Worm (Caenorhabditis elegans) whole organism, L1 larva: ENCODE results near the gene F48E3.9.

Experiments used
- C16A3.4 ChIP-seq: fragments of 150-350 bp; optimal IDR thresholded peaks from 2 replicates; lab custom pipeline; 2014; ENCODE audit warnings: missing biosample characterization, missing genetic modification characterization
- C34B4.2 ChIP-seq: sonication (generic microtip); optimal IDR thresholded peaks from 2 replicates; lab custom pipeline; 2017; ENCODE audit warnings: mild to moderate bottlenecking, missing genetic modification characterization, missing compliant biosample characterization
- alr-1 ChIP-seq: fragments of 200-800 bp; sonication (Bioruptor generic); optimal IDR thresholded peaks from 2 replicates; lab custom pipeline; 2018; ENCODE audit warnings: borderline replicate concordance, mild to moderate bottlenecking, missing genetic modification characterization, missing compliant biosample characterization
- aly-2 ChIP-seq: fragments of 150-350 bp; optimal IDR thresholded peaks from 2 replicates; lab custom pipeline; 2014; ENCODE audit warnings: missing biosample characterization, missing genetic modification characterization
- ceh-63 ChIP-seq: fragments of 200-800 bp; sonication (Bioruptor generic); optimal IDR thresholded peaks from 2 replicates; lab custom pipeline; 2018; ENCODE audit warnings: mild to moderate bottlenecking, missing genetic modification characterization, missing compliant biosample characterization
- ceh-82 ChIP-seq, 3 experiments: fragments of 150-350 bp in 1 of 3; sonication (generic microtip) in 2 of 3; optimal IDR thresholded peaks; 2 replicates each; lab custom pipeline; 2014 to 2017; ENCODE audit warnings: missing biosample characterization in 3 of 3, missing genetic modification characterization in 3 of 3
- ceh-88 ChIP-seq: fragments of 200-800 bp; sonication (Bioruptor generic); IDR thresholded peaks from 2 replicates; pipeline ENCODE4 v1.3.6; 2022; ENCODE audit warnings: missing genetic modification characterization, missing compliant biosample characterization
- ceh-90 ChIP-seq: sonication (generic microtip); optimal IDR thresholded peaks from 2 replicates; lab custom pipeline; 2016; ENCODE audit warnings: missing genetic modification characterization, missing compliant biosample characterization
- ces-1 ChIP-seq: fragments of 150-350 bp; optimal IDR thresholded peaks from 2 replicates; lab custom pipeline; 2014; ENCODE audit warnings: missing biosample characterization, missing genetic modification reagents, missing genetic modification characterization
- dsc-1 ChIP-seq: sonication (generic microtip); optimal IDR thresholded peaks from 2 replicates; lab custom pipeline; 2016; ENCODE audit warnings: mild to moderate bottlenecking, missing genetic modification characterization, missing compliant biosample characterization
- efl-3 ChIP-seq: fragments of 200-800 bp; sonication (Bioruptor generic); optimal IDR thresholded peaks from 2 replicates; lab custom pipeline; 2018; ENCODE audit warnings: mild to moderate bottlenecking, missing genetic modification characterization, missing compliant biosample characterization
- egl-27 ChIP-seq, 2 experiments: fragments of 150-350 bp in 1 of 2; sonication (generic microtip); optimal IDR thresholded peaks; 3 replicates each; lab custom pipeline; 2017 to 2018; ENCODE audit warnings: missing biosample characterization in 2 of 2, missing genetic modification characterization in 2 of 2, missing genetic modification reagents in 2 of 2
- elt-2 ChIP-seq: sonication (generic microtip); optimal IDR thresholded peaks from 2 replicates; lab custom pipeline; 2016; ENCODE audit warnings: missing genetic modification characterization, mild to moderate bottlenecking, inconsistent platforms, missing compliant biosample characterization, missing genetic modification reagents
- elt-3 ChIP-seq, 6 experiments: fragments of 150-350 bp in 1 of 6; sonication (generic microtip); optimal IDR thresholded peaks; 2 replicates each; lab custom pipeline; 2017 to 2018; ENCODE audit warnings: missing biosample characterization in 6 of 6, missing genetic modification characterization in 6 of 6, inconsistent platforms in 1 of 6
- ets-5 ChIP-seq: fragments of 200-800 bp; sonication (Bioruptor generic); IDR thresholded peaks from 2 replicates; pipeline ENCODE4 v1.3.6; 2022; ENCODE audit warnings: missing genetic modification characterization, missing compliant biosample characterization
- fkh-4 ChIP-seq: sonication (generic microtip); optimal IDR thresholded peaks from 2 replicates; lab custom pipeline; 2016; ENCODE audit warnings: missing compliant biosample characterization, missing genetic modification characterization, borderline replicate concordance
- fos-1 ChIP-seq: fragments of 150-350 bp; optimal IDR thresholded peaks from 2 replicates; lab custom pipeline; 2014; ENCODE audit warnings: missing biosample characterization, missing genetic modification characterization
- hlh-17 ChIP-seq: fragments of 200-800 bp; sonication (Bioruptor generic); optimal IDR thresholded peaks from 2 replicates; lab custom pipeline; 2018; ENCODE audit warnings: missing genetic modification characterization, mild to moderate bottlenecking, missing compliant biosample characterization, moderate library complexity, borderline replicate concordance
- irx-1 ChIP-seq: sonication (generic microtip); optimal IDR thresholded peaks from 2 replicates; lab custom pipeline; 2016; ENCODE audit warnings: missing genetic modification characterization, missing compliant biosample characterization
- jun-1 ChIP-seq: fragments of 150-350 bp; optimal IDR thresholded peaks from 2 replicates; lab custom pipeline; 2014; ENCODE audit warnings: missing biosample characterization, missing genetic modification reagents, missing genetic modification characterization
- lin-13 ChIP-seq: fragments of 150-350 bp; optimal IDR thresholded peaks from 2 replicates; lab custom pipeline; 2014; ENCODE audit warnings: missing biosample characterization, missing genetic modification reagents, missing genetic modification characterization
- lin-14 ChIP-seq: fragments of 200-800 bp; sonication (Bioruptor generic); optimal IDR thresholded peaks from 2 replicates; lab custom pipeline; 2018; ENCODE audit warnings: mild to moderate bottlenecking, missing genetic modification characterization, moderate library complexity, missing compliant biosample characterization
- lin-35 ChIP-seq, 2 experiments: fragments of 150-350 bp; optimal IDR thresholded peaks; 2 replicates each; lab custom pipeline; 2014; ENCODE audit warnings: missing biosample characterization in 2 of 2, missing genetic modification characterization in 2 of 2, missing genetic modification reagents in 2 of 2
- lin-39 ChIP-seq: fragments of 150-350 bp; optimal IDR thresholded peaks from 2 replicates; lab custom pipeline; 2014; ENCODE audit warnings: missing biosample characterization, missing genetic modification reagents, missing genetic modification characterization
- lir-3 ChIP-seq: sonication (generic microtip); optimal IDR thresholded peaks from 2 replicates; lab custom pipeline; 2016; ENCODE audit warnings: mild to moderate bottlenecking, missing genetic modification characterization, moderate library complexity, missing compliant biosample characterization; ENCODE audit not compliant: poor library complexity
- mab-9 ChIP-seq: fragments of 200-800 bp; sonication (Bioruptor generic); IDR thresholded peaks from 2 replicates; pipeline ENCODE4 v1.3.6; 2022; ENCODE audit warnings: missing genetic modification reagents, missing genetic modification characterization, missing compliant biosample characterization
- mdl-1 ChIP-seq, 2 experiments: fragments of 150-350 bp; optimal IDR thresholded peaks; 2 replicates each; lab custom pipeline; 2014 to 2017; ENCODE audit warnings: missing biosample characterization in 2 of 2, missing genetic modification characterization in 2 of 2, inconsistent platforms in 1 of 2
- mep-1 ChIP-seq: fragments of 150-350 bp; optimal IDR thresholded peaks from 2 replicates; lab custom pipeline; 2014; ENCODE audit warnings: missing biosample characterization, missing genetic modification characterization
- nhr-12 ChIP-seq: sonication (generic microtip); optimal IDR thresholded peaks from 2 replicates; lab custom pipeline; 2017; ENCODE audit warnings: missing biosample characterization, missing genetic modification characterization
- nhr-19 ChIP-seq: fragments of 200-800 bp; sonication (Bioruptor generic); conservative IDR thresholded peaks from 2 replicates; pipeline ENCODE4 v1.3.6; 2022; ENCODE audit warnings: missing genetic modification characterization, missing compliant biosample characterization
- nhr-20 ChIP-seq: sonication (generic microtip); optimal IDR thresholded peaks from 2 replicates; lab custom pipeline; 2016; ENCODE audit warnings: mild to moderate bottlenecking, missing genetic modification characterization, missing compliant biosample characterization
- nhr-237 ChIP-seq: fragments of 150-350 bp; optimal IDR thresholded peaks from 2 replicates; lab custom pipeline; 2014; ENCODE audit warnings: missing biosample characterization, missing genetic modification characterization
- nhr-28 ChIP-seq: fragments of 150-350 bp; optimal IDR thresholded peaks from 2 replicates; lab custom pipeline; 2014; ENCODE audit warnings: missing biosample characterization, missing genetic modification characterization
- nhr-47 ChIP-seq: sonication (generic microtip); optimal IDR thresholded peaks from 2 replicates; lab custom pipeline; 2016; ENCODE audit warnings: mild to moderate bottlenecking, missing genetic modification characterization, moderate library complexity, missing compliant biosample characterization
- nhr-76 ChIP-seq: sonication (generic microtip); optimal IDR thresholded peaks from 2 replicates; lab custom pipeline; 2017; ENCODE audit warnings: missing biosample characterization, missing genetic modification characterization
- nhr-84 ChIP-seq: sonication (generic microtip); optimal IDR thresholded peaks from 2 replicates; lab custom pipeline; 2017; ENCODE audit warnings: missing biosample characterization, missing genetic modification characterization
- nhr-85 ChIP-seq: sonication (generic microtip); peaks from one replicate; lab custom pipeline; 2016; ENCODE audit warnings: missing genetic modification characterization, inconsistent platforms, missing compliant biosample characterization
- nhr-90 ChIP-seq: sonication (generic microtip); optimal IDR thresholded peaks from 2 replicates; lab custom pipeline; 2016; ENCODE audit warnings: mild to moderate bottlenecking, missing genetic modification characterization, missing compliant biosample characterization; ENCODE audit not compliant: poor library complexity
- pqm-1 ChIP-seq: sonication (generic microtip); optimal IDR thresholded peaks from 3 replicates; lab custom pipeline; 2017; ENCODE audit warnings: missing biosample characterization, missing genetic modification characterization
- rnt-1 ChIP-seq: sonication (generic microtip); optimal IDR thresholded peaks from 2 replicates; lab custom pipeline; 2016; ENCODE audit warnings: mild to moderate bottlenecking, missing genetic modification characterization, moderate library complexity, missing compliant biosample characterization
- skn-1 ChIP-seq: fragments of 150-350 bp; optimal IDR thresholded peaks from 2 replicates; lab custom pipeline; 2014; ENCODE audit warnings: missing biosample characterization, missing genetic modification characterization
- snpc-4 ChIP-seq: fragments of 150-350 bp; optimal IDR thresholded peaks from 2 replicates; lab custom pipeline; 2014; ENCODE audit warnings: missing biosample characterization, missing genetic modification characterization
- snu-23 ChIP-seq: sonication (generic microtip); optimal IDR thresholded peaks from 2 replicates; lab custom pipeline; 2016; ENCODE audit warnings: missing genetic modification characterization, missing compliant biosample characterization
- sox-4 ChIP-seq: sonication (generic microtip); optimal IDR thresholded peaks from 2 replicates; lab custom pipeline; 2016; ENCODE audit warnings: missing genetic modification characterization, missing compliant biosample characterization
- sptf-1 ChIP-seq: fragments of 150-350 bp; optimal IDR thresholded peaks from 2 replicates; lab custom pipeline; 2014; ENCODE audit warnings: missing biosample characterization, missing genetic modification characterization
- sup-37 ChIP-seq: fragments of 200-800 bp; sonication (Bioruptor generic); optimal IDR thresholded peaks from 2 replicates; lab custom pipeline; 2018; ENCODE audit warnings: mild to moderate bottlenecking, missing genetic modification characterization, missing compliant biosample characterization
- tlp-1 ChIP-seq: fragments of 150-350 bp; optimal IDR thresholded peaks from 2 replicates; lab custom pipeline; 2014; ENCODE audit warnings: missing biosample characterization, missing genetic modification characterization
- unc-30 ChIP-seq: sonication (generic microtip); optimal IDR thresholded peaks from 2 replicates; lab custom pipeline; 2017; ENCODE audit warnings: missing biosample characterization, missing genetic modification characterization
- vab-15 ChIP-seq: sonication (generic microtip); optimal IDR thresholded peaks from 2 replicates; lab custom pipeline; 2017; ENCODE audit warnings: missing genotype, mild to moderate bottlenecking, missing genetic modification characterization, missing compliant biosample characterization
- xbp-1 ChIP-seq: sonication (generic microtip); optimal IDR thresholded peaks from 2 replicates; lab custom pipeline; 2016; ENCODE audit warnings: missing genetic modification characterization, missing compliant biosample characterization
- zag-1 ChIP-seq: fragments of 150-350 bp; optimal IDR thresholded peaks from 2 replicates; lab custom pipeline; 2014; ENCODE audit warnings: missing biosample characterization, missing genetic modification characterization
- zip-4 ChIP-seq: fragments of 200-800 bp; sonication (Bioruptor generic); optimal IDR thresholded peaks from 2 replicates; lab custom pipeline; 2018; ENCODE audit warnings: mild to moderate bottlenecking, missing genetic modification characterization, moderate library complexity, missing compliant biosample characterization
- ztf-4 ChIP-seq: fragments of 150-350 bp; optimal IDR thresholded peaks from 2 replicates; lab custom pipeline; 2014; ENCODE audit warnings: missing biosample characterization, missing genetic modification characterization

Gene F48E3.9

DNA sequence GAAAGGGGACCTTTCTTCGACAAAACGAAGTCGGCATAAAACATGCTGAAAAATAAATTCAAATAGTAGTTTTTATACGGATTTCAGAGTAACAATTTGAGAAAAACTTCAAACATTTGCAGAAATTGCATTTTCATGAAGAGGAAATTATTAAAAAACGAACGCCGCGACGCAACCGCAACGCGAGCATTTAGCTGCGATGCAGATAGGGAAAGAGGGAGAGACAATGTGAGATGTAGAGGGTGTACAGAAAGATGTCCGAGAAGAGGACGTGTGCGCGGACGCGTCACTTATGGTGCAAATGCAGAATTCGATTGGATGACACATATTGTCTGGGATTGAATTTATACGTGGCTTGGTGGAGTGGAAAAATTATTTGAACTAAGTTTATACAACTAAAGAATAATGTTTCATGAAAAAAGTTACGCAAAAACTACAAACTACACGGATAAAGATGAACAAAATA is 5.9 kb upstream of the F48E3.9 start, which contains the start of gene coh-1 (continued):
- TF ChIP-seq ets-5: no peak
- TF ChIP-seq alr-1 (tag; lab: Kevin White, UChicago): no peak
- no peak for TF ChIP-seq elt-3 (tag; optimal IDR thresholded peaks at IDR 0.05; lab: Kevin White, UChicago)
- TF ChIP-seq mdl-1 (tag; optimal IDR thresholded peaks at IDR 0.05; lab: Kevin White, UChicago): peak in 1 of 2 experiments; percentile 69
- TF ChIP-seq ceh-82 (tag; optimal IDR thresholded peaks at IDR 0.05; lab: Kevin White, UChicago): peak; percentile 14 to 69 (median 27)
- TF ChIP-seq nhr-20 (tag; lab: Kevin White, UChicago): peak; percentile 60
- peak; percentile 73 for TF ChIP-seq mep-1
- TF ChIP-seq fkh-4 (tag; lab: Kevin White, UChicago): no peak
- TF ChIP-seq jun-1 (tag; lab: Kevin White, UChicago): peak; percentile 2
- TF ChIP-seq aly-2 (tag; lab: Kevin White, UChicago): no peak
- no peak for TF ChIP-seq nhr-237 (tag; lab: Kevin White, UChicago)
- TF ChIP-seq fos-1 (tag; lab: Kevin White, UChicago): peak; percentile 66
- peak; percentile 69 for TF ChIP-seq nhr-47 (tag; lab: Kevin White, UChicago)
- TF ChIP-seq zag-1 (tag; lab: Kevin White, UChicago): no peak
- TF ChIP-seq ceh-90 (tag; lab: Kevin White, UChicago): no peak
- TF ChIP-seq ces-1 (GFP tag; lab: Kevin White, UChicago): no peak
- peak; percentile 37; the same call in 1 of the 2 replicates for TF ChIP-seq nhr-19 (GFP tag; lab: Robert Waterston, UW)
- TF ChIP-seq nhr-12: no peak
- no peak for TF ChIP-seq sup-37
- no peak for TF ChIP-seq C34B4.2 (tag; lab: Kevin White, UChicago)
- TF ChIP-seq efl-3 (GFP tag; lab: Kevin White, UChicago): no peak
- peak; percentile 16 for TF ChIP-seq irx-1 (tag; lab: Kevin White, UChicago)
- TF ChIP-seq xbp-1: peak; percentile 74
- TF ChIP-seq pqm-1 (tag; lab: Kevin White, UChicago): no peak
- TF ChIP-seq lir-3 (tag; lab: Kevin White, UChicago): no peak
- TF ChIP-seq sox-4 (tag; lab: Kevin White, UChicago): no peak
- TF ChIP-seq unc-30 (tag; lab: Kevin White, UChicago): no peak
- TF ChIP-seq lin-14 (GFP tag; lab: Kevin White, UChicago): peak; percentile 89
- TF ChIP-seq nhr-90 (tag; lab: Kevin White, UChicago): peak; percentile 16
- no peak for TF ChIP-seq nhr-84 (tag; lab: Kevin White, UChicago)
- no peak for TF ChIP-seq ztf-4 (tag; lab: Kevin White, UChicago)
- TF ChIP-seq elt-2 (tag; lab: Kevin White, UChicago): no peak
- TF ChIP-seq C16A3.4: peak; percentile 59
- peak; percentile 84 for TF ChIP-seq snu-23
- peak; percentile 39 for TF ChIP-seq snpc-4
- TF ChIP-seq nhr-76 (tag; lab: Kevin White, UChicago): no peak
- TF ChIP-seq hlh-17 (GFP tag; lab: Kevin White, UChicago): no peak
- TF ChIP-seq dsc-1 (tag; lab: Kevin White, UChicago): peak; percentile 56
- no peak for TF ChIP-seq zip-4 (GFP tag; lab: Kevin White, UChicago)
- TF ChIP-seq vab-15 (tag; lab: Kevin White, UChicago): no peak
- TF ChIP-seq rnt-1 (tag; lab: Kevin White, UChicago): peak; percentile 57
- TF ChIP-seq ceh-63 (GFP tag; lab: Kevin White, UChicago): no peak
- peak; percentile 55 for TF ChIP-seq skn-1 (tag; lab: Kevin White, UChicago)
- peak; percentile 70 for TF ChIP-seq nhr-85 (tag; lab: Kevin White, UChicago)
- TF ChIP-seq lin-39 (tag; lab: Kevin White, UChicago): no peak
- no peak for TF ChIP-seq nhr-28 (tag; lab: Kevin White, UChicago)
- TF ChIP-seq ceh-88 (GFP tag; lab: Robert Waterston, UW): no peak
- no peak for TF ChIP-seq tlp-1 (tag; lab: Kevin White, UChicago)
- no peak for TF ChIP-seq egl-27 (tag; optimal IDR thresholded peaks at IDR 0.05; lab: Kevin White, UChicago)
- peak; percentile 28 for TF ChIP-seq lin-13
- no peak for TF ChIP-seq mab-9 (GFP tag; lab: Robert Waterston, UW)
- no peak for TF ChIP-seq sptf-1 (tag; lab: Kevin White, UChicago)
- TF ChIP-seq lin-35 (GFP tag; optimal IDR thresholded peaks at IDR 0.05; lab: Kevin White, UChicago): peak; percentile 41 to 75
